Fruit fly (Drosophila melanogaster) whole organism, larva: ENCODE results near the gene Naa30A.

ENCODE experiments used
- noc ChIP-seq: fragments of 200-800 bp; sonication (Bioruptor generic); optimal IDR thresholded peaks from 3 replicates; lab custom pipeline; 2019; ENCODE audit warnings: missing biosample characterization, mild to moderate bottlenecking, missing genetic modification characterization, moderate library complexity

Naa30A gene

dm6 chrX:1341944-1342392 is at the start of gene Naa30A:
Gene Naa30A (plus strand): TSS chrX:1342106.
- no peak for TF ChIP-seq noc

- no peak for TF ChIP-seq noc
Observed at dm6 chrX:1298287-1298686, 43.6 kb upstream of the Naa30A start, which contains the start of gene CG32811. Gene CG32811 (minus strand): TSS chrX:1298387.

dm6 chrX:1299928-1300327 is 42.0 kb upstream of the Naa30A start:
- TF ChIP-seq noc = no peak

dm6 chrX:1303961-1304360 is 37.9 kb upstream of the Naa30A start:
- TF ChIP-seq noc = no peak

- TF ChIP-seq noc = no peak
Observed at dm6 chrX:1308444-1308843, 33.5 kb upstream of the Naa30A start.

dm6 chrX:1311218-1311617 is 30.7 kb upstream of the Naa30A start:
- no peak for TF ChIP-seq noc

- no peak for TF ChIP-seq noc
Observed at dm6 chrX:1312510-1312909, 29.4 kb upstream of the Naa30A start.

- no peak for TF ChIP-seq noc
Observed at dm6 chrX:1320144-1320981, 21.5 kb upstream of the Naa30A start.

dm6 chrX:1321043-1321442 is 20.9 kb upstream of the Naa30A start:
- TF ChIP-seq noc = no peak

dm6 chrX:1321664-1322063 is 20.2 kb upstream of the Naa30A start:
- no peak for TF ChIP-seq noc

- no peak for TF ChIP-seq noc
Observed at dm6 chrX:1322214-1322613, 19.7 kb upstream of the Naa30A start, which contains the start of gene DAAM. Gene DAAM (minus strand): TSS chrX:1322362.

- no peak for TF ChIP-seq noc
Observed at dm6 chrX:1337998-1338397, 3.9 kb upstream of the Naa30A start.

- no peak for TF ChIP-seq noc
Observed at dm6 chrX:1341528-1341927, 378 bp upstream of the Naa30A start, which contains the start of gene CG11409. Gene CG11409 (minus strand): TSS chrX:1341587.

dm6 chrX:1346256-1346655 is 4.3 kb downstream of the Naa30A start, which contains the start of gene Tsp2A:
Gene Tsp2A (plus strand): TSS chrX:1346553.
- TF ChIP-seq noc = no peak

- no peak for TF ChIP-seq noc
Observed at dm6 chrX:1346833-1347232, 4.9 kb downstream of the Naa30A start.

dm6 chrX:1349255-1349654 is 7.3 kb downstream of the Naa30A start, which contains the start of gene MTPAP:
Gene MTPAP (minus strand): TSS chrX:1349357.
- TF ChIP-seq noc = no peak

dm6 chrX:1353322-1354212 is 11.7 kb downstream of the Naa30A start, which contains the start of the genes CG12773 and CG11417:
Gene CG12773 (minus strand): TSS chrX:1353981.
Gene CG11417 (plus strand): TSS chrX:1354014.
- no peak for TF ChIP-seq noc
